Fruit fly (Drosophila melanogaster) whole organism, pupa: ENCODE data around the gene CG2321.

Source experiments
- CG17806 ChIP-seq: fragments of 200-800 bp; sonication (Bioruptor generic); optimal IDR thresholded peaks from 2 replicates; lab custom pipeline; 2018; ENCODE audit warnings: missing biosample characterization, mild to moderate bottlenecking, missing genetic modification characterization, moderate library complexity
- CG4496 ChIP-seq: fragments of 200-800 bp; sonication (Bioruptor generic); IDR thresholded peaks from 3 replicates; pipeline ENCODE4 v1.3.6; 2022; ENCODE audit warnings: missing biosample characterization, missing genetic modification characterization
- Ets98B ChIP-seq: fragments of 200-800 bp; sonication (Bioruptor generic); IDR thresholded peaks from 2 replicates; pipeline ENCODE4 v1.3.6; 2022; ENCODE audit warnings: missing biosample characterization, missing genetic modification characterization
- gl ChIP-seq: fragments of 200-800 bp; sonication (Bioruptor generic); optimal IDR thresholded peaks from 2 replicates; lab custom pipeline; 2018; ENCODE audit warnings: missing biosample characterization, mild to moderate bottlenecking, missing genetic modification characterization

DNA sequence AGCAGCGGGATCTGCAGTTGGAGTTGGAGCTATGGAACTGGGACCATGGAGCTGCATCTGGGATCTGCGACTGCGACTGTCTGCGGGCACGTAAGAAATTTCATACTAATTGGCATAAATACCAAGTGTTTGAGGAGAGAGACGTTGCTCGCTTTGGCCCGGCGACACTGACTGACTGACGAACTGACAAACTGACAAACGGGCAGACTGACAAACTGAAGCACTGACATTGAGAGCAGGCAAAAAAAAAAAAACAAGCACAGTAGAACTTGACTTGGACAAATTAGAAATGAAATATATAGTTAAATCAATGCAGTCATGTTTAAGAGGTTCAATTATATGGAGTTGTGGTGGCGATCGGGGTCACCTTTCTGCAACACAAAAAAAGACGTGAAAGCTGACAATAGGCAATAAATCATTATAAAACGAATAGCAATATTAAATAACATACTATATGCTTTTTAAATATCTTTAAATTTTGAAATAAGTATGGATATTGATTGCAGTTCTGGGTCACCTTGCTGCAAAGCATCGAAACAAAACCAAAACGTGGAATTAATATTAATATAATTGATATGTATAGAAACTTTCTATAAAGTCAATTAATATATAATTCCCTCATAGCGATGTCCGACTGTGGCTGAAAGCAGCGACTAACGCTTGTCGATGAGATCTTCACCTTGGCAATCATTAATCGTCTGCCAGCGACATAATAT lies 19.6 kb upstream of the CG2321 start:
- TF ChIP-seq gl (tag; lab: Kevin White, UChicago) (no peak), CG4496 (no peak), CG17806 (tag; lab: Kevin White, UChicago) (no peak), Ets98B (GFP tag; lab: Robert Waterston, UW) (no peak)
